Worm (Caenorhabditis elegans): ENCODE results near the gene K07E3.2.

Gene K07E3.2

DNA sequence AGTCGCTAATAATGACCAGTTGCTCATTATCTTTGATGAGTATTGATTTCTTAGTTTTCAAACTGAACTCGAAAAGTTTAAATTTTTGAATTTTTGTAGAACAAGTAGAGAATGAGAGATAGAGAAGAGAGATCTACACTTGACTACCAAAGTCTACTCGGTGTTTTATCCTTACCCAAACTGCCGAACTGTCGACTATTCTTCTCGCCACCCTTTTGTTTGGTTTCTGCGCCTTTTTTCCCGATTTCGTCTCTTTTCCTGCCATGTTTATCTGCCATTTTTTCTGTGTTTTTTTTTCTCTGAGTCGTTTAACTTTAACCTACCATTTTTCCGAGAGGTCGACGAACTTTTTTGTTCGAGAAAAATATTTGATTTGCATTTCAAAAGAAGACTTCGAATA, 19.1 kb downstream of the K07E3.2 start, which contains the start of gene C02B8.12:
C02B8.12 (minus strand) TSS at position 175 of the 400 bp plus-strand sequence.
- TF ChIP-seq nhr-237 (tag; optimal IDR thresholded peaks at IDR 0.05), result no peak
- no peak for TF ChIP-seq ztf-11 (tag; optimal IDR thresholded peaks at IDR 0.05)
- peak; percentile 15 for TF ChIP-seq lin-14 (GFP tag; optimal IDR thresholded peaks at IDR 0.05)

ce11 chrX:8129543-8129942, 25.4 kb downstream of the K07E3.2 start, which contains the start of gene frpr-1:
TSS of gene frpr-1 (minus strand) at chrX:8129643.
- TF ChIP-seq ceh-82 (tag; optimal IDR thresholded peaks at IDR 0.05) (no peak), lin-39 (tag; optimal IDR thresholded peaks at IDR 0.05) (no peak)

ce11 chrX:8136276-8136891, 32.3 kb downstream of the K07E3.2 start, which contains the start of gene C02B8.6:
TSS of gene C02B8.6 (minus strand) at chrX:8136326.
- TF ChIP-seq C34B4.2 (tag; optimal IDR thresholded peaks at IDR 0.05) (no peak), dsc-1 (tag; optimal IDR thresholded peaks at IDR 0.05) (peak; percentile 13), rnt-1 (tag; optimal IDR thresholded peaks at IDR 0.05) (peak; percentile 27), nhr-90 (tag; optimal IDR thresholded peaks at IDR 0.05; ENCODE audit: poor library complexity) (no peak), lin-35 (GFP tag; optimal IDR thresholded peaks at IDR 0.05) (peak; percentile 24 to 60), nhr-47 (tag; optimal IDR thresholded peaks at IDR 0.05) (peak; percentile 39), lin-14 (GFP tag; optimal IDR thresholded peaks at IDR 0.05) (peak; percentile 69), snu-23 (GFP tag; optimal IDR thresholded peaks at IDR 0.05) (peak; percentile 60), ceh-90 (tag; optimal IDR thresholded peaks at IDR 0.05) (no peak), efl-1 (optimal IDR thresholded peaks at IDR 0.05) (peak; percentile 29 to 36), efl-1 (GFP tag; optimal IDR thresholded peaks at IDR 0.05 in 1 of 2) (peak; percentile 44 to 84), xbp-1 (tag; optimal IDR thresholded peaks at IDR 0.05) (peak; percentile 27), C16A3.4 (tag; optimal IDR thresholded peaks at IDR 0.05) (peak; percentile 42), ces-1 (GFP tag; optimal IDR thresholded peaks at IDR 0.05) (no peak), hlh-17 (GFP tag; optimal IDR thresholded peaks at IDR 0.05; ENCODE audit: borderline replicate concordance) (no peak), elt-2 (tag; optimal IDR thresholded peaks at IDR 0.05) (peak; percentile 13), egl-27 (tag; optimal IDR thresholded peaks at IDR 0.05) (no peak), ceh-82 (tag; optimal IDR thresholded peaks at IDR 0.05) (peak in 1 of 3 experiments; percentile 29), fkh-4 (tag; optimal IDR thresholded peaks at IDR 0.05; ENCODE audit: borderline replicate concordance) (no peak), mep-1 (tag; optimal IDR thresholded peaks at IDR 0.05) (peak; percentile 79), mdl-1 (tag; optimal IDR thresholded peaks at IDR 0.05) (peak in 1 of 2 experiments; percentile 23), irx-1 (tag; optimal IDR thresholded peaks at IDR 0.05) (peak; percentile 17), fos-1 (tag; optimal IDR thresholded peaks at IDR 0.05) (no peak), dpl-1 (GFP tag; optimal IDR thresholded peaks at IDR 0.05) (peak; percentile 15 to 44 (median 25)), Y116A8C.19 (tag; optimal IDR thresholded peaks at IDR 0.05; ENCODE audit: borderline replicate concordance) (no peak), hlh-4 (tag; optimal IDR thresholded peaks at IDR 0.05) (no peak), blmp-1 (tag; optimal IDR thresholded peaks at IDR 0.05) (peak; percentile 63), nhr-71 (tag; optimal IDR thresholded peaks at IDR 0.05) (peak; percentile 50), nhr-19 (GFP tag; conservative IDR thresholded peaks at IDR 0.05) (no peak), swsn-7 (tag; optimal IDR thresholded peaks at IDR 0.05) (peak; percentile 40), elt-3 (tag; optimal IDR thresholded peaks at IDR 0.05) (peak in 1 of 6 experiments; percentile 21), nhr-20 (tag; optimal IDR thresholded peaks at IDR 0.05) (peak; percentile 25), F16B12.6 (tag; optimal IDR thresholded peaks at IDR 0.05) (peak; percentile 81), lsy-2 (tag; optimal IDR thresholded peaks at IDR 0.05) (peak; percentile 9 to 65), nhr-12 (tag; optimal IDR thresholded peaks at IDR 0.05) (no peak), lin-13 (GFP tag; optimal IDR thresholded peaks at IDR 0.05) (no peak), skn-1 (tag; optimal IDR thresholded peaks at IDR 0.05) (no peak)

Data from whole organism, L1 larva.